Worm (Caenorhabditis elegans): ENCODE results near the gene F16H6.8.

DNA sequence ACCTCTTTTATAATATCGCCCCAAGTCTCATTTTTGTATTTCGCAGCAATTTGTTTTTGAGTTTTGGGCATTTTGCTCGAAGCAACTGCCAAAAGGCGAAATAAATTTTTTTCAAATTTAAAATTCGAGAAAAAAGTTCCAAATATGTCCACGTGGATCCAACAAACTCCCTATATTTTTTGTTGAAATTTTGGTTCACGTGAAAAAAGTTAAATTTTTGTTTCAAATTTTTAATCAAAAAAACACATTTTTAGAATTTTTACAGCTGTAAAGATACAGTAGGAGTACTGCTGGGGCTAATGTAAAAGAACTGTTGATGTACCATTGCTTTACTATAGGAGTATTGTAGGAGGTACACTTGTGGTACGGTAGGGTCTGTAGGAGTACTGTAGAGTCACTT is 48.9 kb downstream of the F16H6.8 start, which contains the start of gene C14A6.6:
- TF ChIP-seq snpc-4 (tag; optimal IDR thresholded peaks at IDR 0.05) (no peak), nhr-12 (tag; optimal IDR thresholded peaks at IDR 0.05) (no peak), nhr-76 (tag; optimal IDR thresholded peaks at IDR 0.05) (no peak), unc-39 (tag; optimal IDR thresholded peaks at IDR 0.05) (no peak), ceh-83 (GFP tag; optimal IDR thresholded peaks at IDR 0.05) (no peak)

Measured in whole organism, mixed stage, embryonic.